Fruit fly (Drosophila melanogaster) whole organism, embryonic: ENCODE data around the gene CG11426.

Source experiments
- Blimp-1 ChIP-seq: fragments of 200-800 bp; sonication (Bioruptor generic); optimal IDR thresholded peaks from 3 replicates; lab custom pipeline; 2018; ENCODE audit warnings: missing biosample characterization, missing genetic modification characterization, mild to moderate bottlenecking, moderate library complexity, missing genetic modification reagents
- CG10366 ChIP-seq: fragments of 200-800 bp; sonication (Bioruptor generic); IDR thresholded peaks from 2 replicates; pipeline ENCODE4 v1.3.6; 2022; ENCODE audit warnings: missing biosample characterization, missing genetic modification characterization
- CG10979 ChIP-seq: fragments of 200-800 bp; sonication (Bioruptor generic); optimal IDR thresholded peaks from 2 replicates; lab custom pipeline; 2018; ENCODE audit warnings: missing biosample characterization, mild to moderate bottlenecking, missing genetic modification characterization, moderate library complexity
- CG11398 ChIP-seq: fragments of 200-800 bp; sonication (Bioruptor generic); optimal IDR thresholded peaks from 2 replicates; lab custom pipeline; 2016; ENCODE audit warnings: missing biosample characterization, missing genetic modification characterization
- CG11456 ChIP-seq: fragments of 200-800 bp; sonication (Bioruptor generic); IDR thresholded peaks from 3 replicates; pipeline ENCODE4 v1.3.6; 2022; ENCODE audit warnings: missing biosample characterization, missing genetic modification characterization
- CG11696 ChIP-seq: fragments of 200-800 bp; sonication (Bioruptor generic); IDR thresholded peaks from 2 replicates; pipeline ENCODE4 v1.3.6; 2022; ENCODE audit warnings: missing biosample characterization, missing genetic modification characterization
- CG12942 ChIP-seq: fragments of 200-800 bp; sonication (Bioruptor generic); optimal IDR thresholded peaks from 3 replicates; lab custom pipeline; 2016; ENCODE audit warnings: missing biosample characterization, missing genetic modification characterization
- CG13123 ChIP-seq: fragments of 200-800 bp; sonication (Bioruptor generic); optimal IDR thresholded peaks from 2 replicates; lab custom pipeline; 2016; ENCODE audit warnings: missing biosample characterization, missing genetic modification characterization
- CG13424 ChIP-seq: fragments of 200-800 bp; sonication (Bioruptor generic); optimal IDR thresholded peaks from 2 replicates; lab custom pipeline; 2019; ENCODE audit warnings: missing biosample characterization, mild to moderate bottlenecking, missing genetic modification characterization, moderate library complexity
- CG14710 ChIP-seq: fragments of 200-800 bp; sonication (Bioruptor generic); optimal IDR thresholded peaks from 3 replicates; lab custom pipeline; 2019; ENCODE audit warnings: missing biosample characterization, mild to moderate bottlenecking, missing genetic modification characterization, moderate library complexity
- CG15601 ChIP-seq: fragments of 200-800 bp; sonication (Bioruptor generic); optimal IDR thresholded peaks from 3 replicates; lab custom pipeline; 2019; ENCODE audit warnings: missing biosample characterization, mild to moderate bottlenecking, missing genetic modification characterization, moderate library complexity
- CG17568 ChIP-seq: fragments of 200-800 bp; sonication (Bioruptor generic); optimal IDR thresholded peaks from 2 replicates; lab custom pipeline; 2018; ENCODE audit warnings: missing biosample characterization, mild to moderate bottlenecking, missing genetic modification characterization, moderate library complexity
- CG18599 ChIP-seq: fragments of 200-800 bp; sonication (Bioruptor generic); optimal IDR thresholded peaks from 3 replicates; lab custom pipeline; 2017; ENCODE audit warnings: missing biosample characterization, missing genetic modification characterization, mild to moderate bottlenecking, moderate library complexity, missing genetic modification reagents
- CG3995 ChIP-seq: fragments of 200-800 bp; sonication (Bioruptor generic); optimal IDR thresholded peaks from 3 replicates; lab custom pipeline; 2016; ENCODE audit warnings: missing biosample characterization, missing genetic modification characterization
- CG42726 ChIP-seq: fragments of 200-800 bp; sonication (Bioruptor generic); IDR thresholded peaks from 2 replicates; pipeline ENCODE4 v1.3.6; 2022; ENCODE audit warnings: missing biosample characterization, missing genetic modification characterization; ENCODE audit not compliant: partially characterized antibody
- CG4617 ChIP-seq: fragments of 200-800 bp; sonication (Bioruptor generic); optimal IDR thresholded peaks from 3 replicates; lab custom pipeline; 2016; ENCODE audit warnings: missing biosample characterization, missing genetic modification characterization, borderline replicate concordance
- CG5953 ChIP-seq: fragments of 200-800 bp; sonication (Bioruptor generic); IDR thresholded peaks from 2 replicates; pipeline ENCODE4 v1.3.6; 2022; ENCODE audit warnings: missing biosample characterization, missing genetic modification characterization
- CG7271 ChIP-seq: fragments of 200-800 bp; sonication (Bioruptor generic); optimal IDR thresholded peaks from 2 replicates; lab custom pipeline; 2018; ENCODE audit warnings: missing biosample characterization, mild to moderate bottlenecking, missing genetic modification characterization, moderate library complexity
- CG7556 ChIP-seq: fragments of 200-800 bp; sonication (Bioruptor generic); optimal IDR thresholded peaks from 2 replicates; lab custom pipeline; 2017; ENCODE audit warnings: missing biosample characterization, mild to moderate bottlenecking, missing genetic modification characterization
- CHES-1-like ChIP-seq: fragments of 200-800 bp; sonication (Bioruptor generic); optimal IDR thresholded peaks from 2 replicates; lab custom pipeline; 2016; ENCODE audit warnings: missing biosample characterization, missing genetic modification characterization
- D ChIP-seq, 2 experiments: fragments of 200-800 bp in 1 of 2; fragments of >200 bp in 1 of 2; sonication (Bioruptor generic) in 1 of 2; optimal IDR thresholded peaks; 2 replicates in 1 of 2; 3 replicates in 1 of 2; lab custom pipeline; 2017; ENCODE audit warnings: mild to moderate bottlenecking in 1 of 2, missing biosample characterization in 1 of 2, missing genetic modification characterization in 1 of 2, missing genetic modification reagents in 1 of 2
- D19B ChIP-seq: fragments of 200-800 bp; sonication (Bioruptor generic); optimal IDR thresholded peaks from 2 replicates; lab custom pipeline; 2017; ENCODE audit warnings: missing biosample characterization, mild to moderate bottlenecking, missing genetic modification characterization
- Dp ChIP-seq: fragments of 200-800 bp; sonication (Bioruptor generic); optimal IDR thresholded peaks from 2 replicates; lab custom pipeline; 2018; ENCODE audit warnings: missing biosample characterization, mild to moderate bottlenecking, missing genetic modification characterization, moderate library complexity
- HLHmδ ChIP-seq: fragments of 200-800 bp; sonication (Bioruptor generic); optimal IDR thresholded peaks from 2 replicates; lab custom pipeline; 2018; ENCODE audit warnings: missing biosample characterization, mild to moderate bottlenecking, missing genetic modification characterization, moderate library complexity
- Max ChIP-seq: fragments of 200-800 bp; sonication (Bioruptor generic); optimal IDR thresholded peaks from 2 replicates; lab custom pipeline; 2016; ENCODE audit warnings: missing biosample characterization, mild to moderate bottlenecking, missing genetic modification characterization
- Vsx1 ChIP-seq: fragments of 200-800 bp; sonication (Bioruptor generic); optimal IDR thresholded peaks from 2 replicates; lab custom pipeline; 2017; ENCODE audit warnings: missing biosample characterization, mild to moderate bottlenecking, missing genetic modification characterization, missing genetic modification reagents
- bab2 ChIP-seq: fragments of 200-800 bp; sonication (Bioruptor generic); optimal IDR thresholded peaks from 2 replicates; lab custom pipeline; 2016; ENCODE audit warnings: missing biosample characterization, missing genetic modification characterization
- caup ChIP-seq: fragments of 200-800 bp; sonication (Bioruptor generic); optimal IDR thresholded peaks from 3 replicates; lab custom pipeline; 2017; ENCODE audit warnings: missing biosample characterization, mild to moderate bottlenecking, missing genetic modification characterization, moderate library complexity; ENCODE audit not compliant: severe bottlenecking
- chinmo ChIP-seq: fragments of 200-800 bp; sonication (Bioruptor generic); IDR thresholded peaks from 4 replicates; pipeline ENCODE4 v1.3.6; 2022; ENCODE audit warnings: missing biosample characterization, missing genetic modification characterization; ENCODE audit not compliant: partially characterized antibody
- chm ChIP-seq: fragments of 200-800 bp; sonication (Bioruptor generic); IDR thresholded peaks from 2 replicates; pipeline ENCODE4 v1.3.6; 2022; ENCODE audit warnings: missing biosample characterization, missing genetic modification characterization
- ci ChIP-seq: fragments of 200-800 bp; sonication (Bioruptor generic); IDR thresholded peaks from 3 replicates; pipeline ENCODE4 v1.3.6; 2022; ENCODE audit warnings: missing biosample characterization, missing genetic modification characterization
- crc ChIP-seq: fragments of 200-800 bp; sonication (Bioruptor generic); optimal IDR thresholded peaks from 2 replicates; lab custom pipeline; 2016; ENCODE audit warnings: missing biosample characterization, missing genetic modification characterization
- dysf ChIP-seq: fragments of 200-800 bp; sonication (Bioruptor generic); IDR thresholded peaks from 3 replicates; pipeline ENCODE4 v1.3.6; 2022; ENCODE audit warnings: missing biosample characterization, missing genetic modification characterization
- exex ChIP-seq: fragments of 200-800 bp; sonication (Bioruptor generic); optimal IDR thresholded peaks from 4 replicates; lab custom pipeline; 2018; ENCODE audit warnings: missing biosample characterization, mild to moderate bottlenecking, missing genetic modification characterization, moderate library complexity
- eyg ChIP-seq: fragments of 200-800 bp; sonication (Bioruptor generic); optimal IDR thresholded peaks from 3 replicates; lab custom pipeline; 2016; ENCODE audit warnings: missing biosample characterization, missing genetic modification characterization
- fu2 ChIP-seq: fragments of 200-800 bp; sonication (Bioruptor generic); optimal IDR thresholded peaks from 2 replicates; lab custom pipeline; 2016; ENCODE audit warnings: missing biosample characterization, missing genetic modification characterization
- grn ChIP-seq: fragments of 200-800 bp; sonication (Bioruptor generic); optimal IDR thresholded peaks from 3 replicates; lab custom pipeline; 2017; ENCODE audit warnings: missing biosample characterization, missing genetic modification characterization
- ind ChIP-seq: fragments of 200-800 bp; sonication (Bioruptor generic); optimal IDR thresholded peaks from 3 replicates; lab custom pipeline; 2016; ENCODE audit warnings: missing biosample characterization, missing genetic modification characterization
- lilli ChIP-seq: fragments of 200-800 bp; sonication (Bioruptor generic); optimal IDR thresholded peaks from 3 replicates; lab custom pipeline; 2016; ENCODE audit warnings: missing biosample characterization, missing genetic modification characterization
- luna ChIP-seq: fragments of 200-800 bp; sonication (Bioruptor generic); optimal IDR thresholded peaks from 2 replicates; lab custom pipeline; 2016; ENCODE audit warnings: missing biosample characterization, missing genetic modification characterization
- maf-S ChIP-seq: fragments of 200-800 bp; sonication (Bioruptor generic); optimal IDR thresholded peaks from 2 replicates; lab custom pipeline; 2016; ENCODE audit warnings: missing biosample characterization, missing genetic modification characterization
- pfk ChIP-seq: fragments of 200-800 bp; sonication (Bioruptor generic); optimal IDR thresholded peaks from 2 replicates; lab custom pipeline; 2018; ENCODE audit warnings: missing biosample characterization, mild to moderate bottlenecking, missing genetic modification characterization, moderate library complexity
- scrt ChIP-seq: fragments of 200-800 bp; sonication (Bioruptor generic); optimal IDR thresholded peaks from 2 replicates; lab custom pipeline; 2018; ENCODE audit warnings: missing biosample characterization, mild to moderate bottlenecking, missing genetic modification characterization, moderate library complexity
- sd ChIP-seq: fragments of 200-800 bp; sonication (Bioruptor generic); optimal IDR thresholded peaks from 3 replicates; lab custom pipeline; 2018; ENCODE audit warnings: missing biosample characterization, mild to moderate bottlenecking, missing genetic modification characterization, moderate library complexity
- sim ChIP-seq: fragments of 200-800 bp; sonication (Bioruptor generic); IDR thresholded peaks from 2 replicates; pipeline ENCODE4 v1.3.6; 2022; ENCODE audit warnings: missing biosample characterization, missing genetic modification characterization
- stc ChIP-seq: fragments of 200-800 bp; sonication (Bioruptor generic); IDR thresholded peaks from 2 replicates; pipeline ENCODE4 v1.3.6; 2022; ENCODE audit warnings: missing biosample characterization, missing genetic modification characterization
- tna ChIP-seq: fragments of 200-800 bp; sonication (Bioruptor generic); IDR thresholded peaks from 2 replicates; pipeline ENCODE4 v1.3.6; 2022; ENCODE audit warnings: missing biosample characterization, missing genetic modification characterization; ENCODE audit not compliant: partially characterized antibody
- vnd ChIP-seq: fragments of 200-800 bp; sonication (Bioruptor generic); IDR thresholded peaks from 3 replicates; pipeline ENCODE4 v1.3.6; 2022; ENCODE audit warnings: missing biosample characterization, missing genetic modification characterization; ENCODE audit not compliant: partially characterized antibody
- vvl ChIP-seq: fragments of 200-800 bp; sonication (Bioruptor generic); IDR thresholded peaks from 2 replicates; pipeline ENCODE4 v1.3.6; 2022; ENCODE audit warnings: missing biosample characterization, missing genetic modification characterization
- zfh2 ChIP-seq: fragments of 200-800 bp; sonication (Bioruptor generic); optimal IDR thresholded peaks from 2 replicates; lab custom pipeline; 2016; ENCODE audit warnings: missing biosample characterization, missing genetic modification characterization

The CG11426 gene

DNA sequence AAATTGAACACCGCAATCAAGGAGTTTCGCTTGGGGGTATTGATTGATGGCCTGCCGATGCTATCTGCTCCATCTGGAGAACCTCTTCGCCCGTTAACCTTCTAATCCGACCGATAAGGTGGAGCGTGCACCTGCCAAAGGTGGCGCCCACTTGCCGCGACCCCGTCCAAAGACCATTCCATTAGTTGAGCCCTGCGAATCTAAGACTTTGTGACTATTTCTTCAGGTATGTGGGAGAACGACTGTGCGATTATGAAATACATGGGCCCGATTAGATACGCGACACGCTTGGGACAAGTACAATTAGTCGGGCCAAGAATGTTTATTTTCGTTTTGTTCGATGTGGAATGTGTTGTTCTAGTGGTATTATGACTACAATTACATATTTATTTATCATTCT lies 12.1 kb upstream of the CG11426 start (continued):
- no peak for TF ChIP-seq CG13123 (GFP tag; lab: Kevin White, UChicago)
- no peak for TF ChIP-seq eyg (GFP tag; lab: Kevin White, UChicago)
- TF ChIP-seq CG13424 (tag; lab: Kevin White, UChicago) = no peak
- TF ChIP-seq sd = peak; percentile 100
- TF ChIP-seq CG10366 = no peak
- no peak for TF ChIP-seq ind (GFP tag; lab: Kevin White, UChicago)
- TF ChIP-seq exex (tag; lab: Kevin White, UChicago) = peak; percentile 94
- TF ChIP-seq maf-S (GFP tag; lab: Kevin White, UChicago) = no peak
- no peak for TF ChIP-seq Vsx1 (GFP tag; lab: Kevin White, UChicago)
- no peak for TF ChIP-seq chm (GFP tag; lab: Robert Waterston, UW)
- no peak for TF ChIP-seq Dp
- no peak for TF ChIP-seq CG7271 (tag; lab: Kevin White, UChicago)
- 0 out of 3 replicates have a peak, but pooled peaks have one; percentile 22 for TF ChIP-seq vnd
- no peak for TF ChIP-seq D (optimal IDR thresholded peaks at IDR 0.05; lab: Kevin White, UChicago)
- no peak for TF ChIP-seq D (GFP tag; optimal IDR thresholded peaks at IDR 0.05; lab: Kevin White, UChicago)
- no peak for TF ChIP-seq crc
- no peak for TF ChIP-seq luna (GFP tag; lab: Kevin White, UChicago)
- TF ChIP-seq CG18599 (GFP tag; lab: Kevin White, UChicago) = no peak
- 0 out of 3 replicates have a peak, but pooled peaks have one; percentile 8 for TF ChIP-seq ci (GFP tag; lab: Robert Waterston, UW)
- TF ChIP-seq stc (GFP tag; lab: Robert Waterston, UW) = no peak
- TF ChIP-seq CG10979 (tag; lab: Kevin White, UChicago) = no peak
- no peak for TF ChIP-seq HLHmδ (GFP tag; lab: Kevin White, UChicago)
- TF ChIP-seq lilli (GFP tag; lab: Kevin White, UChicago) = no peak
- no peak for TF ChIP-seq sim (GFP tag; lab: Robert Waterston, UW)
- TF ChIP-seq fu2 (GFP tag; lab: Kevin White, UChicago) = no peak
- no peak for TF ChIP-seq Max (GFP tag; lab: Kevin White, UChicago)
- no peak for TF ChIP-seq vvl
- TF ChIP-seq CG17568 (GFP tag; lab: Kevin White, UChicago) = no peak
- no peak for TF ChIP-seq zfh2
- TF ChIP-seq pfk = no peak
- TF ChIP-seq grn (GFP tag; lab: Kevin White, UChicago) = peak; percentile 55
- no peak for TF ChIP-seq CG4617
- TF ChIP-seq tna (GFP tag; lab: Robert Waterston, UW) = no peak
- TF ChIP-seq scrt = no peak
- TF ChIP-seq bab2 = no peak
- no peak for TF ChIP-seq CG7556
- no peak for TF ChIP-seq CG11398 (GFP tag; lab: Kevin White, UChicago)
- TF ChIP-seq CG11456 (GFP tag; lab: Robert Waterston, UW) = no peak
- no peak for TF ChIP-seq CG12942 (GFP tag; lab: Kevin White, UChicago)
- no peak for TF ChIP-seq CHES-1-like (GFP tag; lab: Kevin White, UChicago)
- no peak for TF ChIP-seq dysf (GFP tag; lab: Robert Waterston, UW)
- no peak for TF ChIP-seq D19B (GFP tag; lab: Kevin White, UChicago)
- no peak for TF ChIP-seq Blimp-1 (GFP tag; lab: Kevin White, UChicago)
- no peak for TF ChIP-seq chinmo (GFP tag; lab: Robert Waterston, UW)
- no peak for TF ChIP-seq CG14710 (tag; lab: Kevin White, UChicago)
- TF ChIP-seq CG11696 (GFP tag; lab: Robert Waterston, UW) = no peak
- TF ChIP-seq CG3995 (GFP tag; lab: Kevin White, UChicago) = no peak
- TF ChIP-seq CG15601 = no peak
- no peak for TF ChIP-seq CG5953
- no peak for TF ChIP-seq CG42726 (GFP tag; lab: Robert Waterston, UW)
- peak; percentile 47 for TF ChIP-seq caup
